Worm (Caenorhabditis elegans) whole organism, L2 larva: ENCODE data around the gene oac-1.

Experiments
- R02D3.7 ChIP-seq: fragments of 150-350 bp; optimal IDR thresholded peaks from 2 replicates; lab custom pipeline; 2014; ENCODE audit warnings: missing biosample characterization, missing genetic modification characterization
- Y55F3AM.14 ChIP-seq: fragments of 200-800 bp; sonication (Bioruptor generic); optimal IDR thresholded peaks from 2 replicates; lab custom pipeline; 2018; ENCODE audit warnings: mild to moderate bottlenecking, missing genetic modification characterization, missing compliant biosample characterization
- ZK546.5 ChIP-seq: sonication (generic microtip); optimal IDR thresholded peaks from 2 replicates; lab custom pipeline; 2017; ENCODE audit warnings: missing biosample characterization, missing genetic modification characterization
- alr-1 ChIP-seq: fragments of 150-350 bp; optimal IDR thresholded peaks from 2 replicates; lab custom pipeline; 2014; ENCODE audit warnings: missing biosample characterization, missing genetic modification characterization
- ama-1 ChIP-seq: fragments of 150-350 bp; optimal IDR thresholded peaks from 2 replicates; lab custom pipeline; 2018; ENCODE audit warnings: inconsistent platforms
- blmp-1 ChIP-seq: sonication (generic microtip); optimal IDR thresholded peaks from 2 replicates; lab custom pipeline; 2017; ENCODE audit warnings: missing genetic modification characterization, mild to moderate bottlenecking, missing compliant biosample characterization, antibody characterized with exemption, moderate library complexity; ENCODE audit not compliant: insufficient read depth
- ceh-16 ChIP-seq: fragments of 150-350 bp; optimal IDR thresholded peaks from 2 replicates; lab custom pipeline; 2014; ENCODE audit warnings: missing biosample characterization, missing genetic modification characterization
- ceh-82 ChIP-seq: fragments of 150-350 bp; optimal IDR thresholded peaks from 2 replicates; lab custom pipeline; 2014; ENCODE audit warnings: missing biosample characterization, missing genetic modification characterization
- crh-2 ChIP-seq: sonication (generic microtip); optimal IDR thresholded peaks from 2 replicates; lab custom pipeline; 2017; ENCODE audit warnings: missing biosample characterization, missing genetic modification characterization
- egl-27 ChIP-seq: sonication (generic microtip); optimal IDR thresholded peaks from 3 replicates; lab custom pipeline; 2017; ENCODE audit warnings: missing biosample characterization, missing genetic modification reagents, missing genetic modification characterization
- elt-1 ChIP-seq: fragments of 150-350 bp; optimal IDR thresholded peaks from 2 replicates; lab custom pipeline; 2014; ENCODE audit warnings: missing biosample characterization, missing genetic modification characterization
- elt-3 ChIP-seq: sonication (generic microtip); optimal IDR thresholded peaks from 2 replicates; lab custom pipeline; 2017; ENCODE audit warnings: missing biosample characterization, missing genetic modification characterization
- fos-1 ChIP-seq: fragments of 150-350 bp; optimal IDR thresholded peaks from 2 replicates; lab custom pipeline; 2014; ENCODE audit warnings: missing biosample characterization, missing genetic modification characterization
- gmeb-1 ChIP-seq: fragments of 150-350 bp; optimal IDR thresholded peaks from 2 replicates; lab custom pipeline; 2014; ENCODE audit warnings: missing biosample characterization, missing genetic modification characterization
- lin-11 ChIP-seq: fragments of 150-350 bp; sonication (generic microtip); optimal IDR thresholded peaks from 2 replicates; lab custom pipeline; 2014; ENCODE audit warnings: missing biosample characterization, missing genetic modification characterization, inconsistent platforms, mixed read lengths
- lin-13 ChIP-seq: fragments of 150-350 bp; optimal IDR thresholded peaks from 2 replicates; lab custom pipeline; 2014; ENCODE audit warnings: missing biosample characterization, missing genetic modification reagents, missing genetic modification characterization
- lsy-2 ChIP-seq, 2 experiments: fragments of 150-350 bp in 1 of 2; sonication (generic microtip) in 1 of 2; optimal IDR thresholded peaks; 2 replicates each; lab custom pipeline; 2014 to 2017; ENCODE audit warnings: missing biosample characterization in 2 of 2, missing genetic modification characterization in 2 of 2
- mbf-1 ChIP-seq: sonication (generic microtip); optimal IDR thresholded peaks from 2 replicates; lab custom pipeline; 2017; ENCODE audit warnings: missing biosample characterization, missing genetic modification characterization
- mdl-1 ChIP-seq, 2 experiments: fragments of 150-350 bp in 1 of 2; sonication (generic microtip) in 1 of 2; optimal IDR thresholded peaks; 2 replicates each; lab custom pipeline; 2017; ENCODE audit warnings: missing biosample characterization in 2 of 2, missing genetic modification characterization in 2 of 2
- nhr-10 ChIP-seq: sonication (generic microtip); optimal IDR thresholded peaks from 2 replicates; lab custom pipeline; 2017; ENCODE audit warnings: missing biosample characterization, missing genetic modification characterization
- nhr-11 ChIP-seq: fragments of 150-350 bp; optimal IDR thresholded peaks from 2 replicates; lab custom pipeline; 2014; ENCODE audit warnings: missing biosample characterization, missing genetic modification characterization
- nhr-12 ChIP-seq: fragments of 150-350 bp; optimal IDR thresholded peaks from 2 replicates; lab custom pipeline; 2014; ENCODE audit warnings: missing biosample characterization, missing genetic modification characterization
- nhr-129 ChIP-seq: fragments of 150-350 bp; optimal IDR thresholded peaks from 2 replicates; lab custom pipeline; 2014; ENCODE audit warnings: missing biosample characterization, missing genetic modification characterization
- nhr-23 ChIP-seq: fragments of 150-350 bp; optimal IDR thresholded peaks from 2 replicates; lab custom pipeline; 2014; ENCODE audit warnings: missing biosample characterization, missing genetic modification reagents, missing genetic modification characterization
- nhr-77 ChIP-seq: fragments of 150-350 bp; optimal IDR thresholded peaks from 2 replicates; lab custom pipeline; 2014; ENCODE audit warnings: missing biosample characterization, missing genetic modification characterization
- sem-4 ChIP-seq: fragments of 150-350 bp; optimal IDR thresholded peaks from 2 replicates; lab custom pipeline; 2014; ENCODE audit warnings: missing biosample characterization, missing genetic modification reagents, missing genetic modification characterization
- skn-1 ChIP-seq: sonication (generic microtip); optimal IDR thresholded peaks from 2 replicates; lab custom pipeline; 2017; ENCODE audit warnings: missing biosample characterization, missing genetic modification characterization
- sma-9 ChIP-seq, 2 experiments: fragments of 150-350 bp in 1 of 2; sonication (generic microtip) in 1 of 2; optimal IDR thresholded peaks; 2 replicates each; lab custom pipeline; 2014 to 2016; ENCODE audit warnings: missing genetic modification characterization in 2 of 2, mild to moderate bottlenecking in 1 of 2, missing biosample characterization in 1 of 2, missing compliant biosample characterization in 1 of 2, missing genetic modification reagents in 1 of 2, moderate library complexity in 1 of 2
- snpc-4 ChIP-seq: fragments of 150-350 bp; optimal IDR thresholded peaks from 2 replicates; lab custom pipeline; 2014; ENCODE audit warnings: missing biosample characterization, missing genetic modification characterization
- unc-39 ChIP-seq: fragments of 150-350 bp; optimal IDR thresholded peaks from 2 replicates; lab custom pipeline; 2014; ENCODE audit warnings: missing biosample characterization, missing genetic modification characterization
- unc-55 ChIP-seq: fragments of 150-350 bp; sonication (generic microtip); optimal IDR thresholded peaks from 3 replicates; lab custom pipeline; 2014; ENCODE audit warnings: missing biosample characterization, missing genetic modification reagents, missing genetic modification characterization
- zag-1 ChIP-seq: fragments of 150-350 bp; optimal IDR thresholded peaks from 2 replicates; lab custom pipeline; 2014; ENCODE audit warnings: missing biosample characterization, missing genetic modification characterization
- ztf-1 ChIP-seq: fragments of 200-800 bp; sonication (Bioruptor generic); conservative IDR thresholded peaks from 2 replicates; pipeline ENCODE4 v1.3.6; 2022; ENCODE audit warnings: missing genetic modification characterization, missing compliant biosample characterization
- ztf-11 ChIP-seq: sonication (generic microtip); optimal IDR thresholded peaks from 2 replicates; lab custom pipeline; 2017; ENCODE audit warnings: missing biosample characterization, missing genetic modification characterization
- ztf-4 ChIP-seq: fragments of 150-350 bp; optimal IDR thresholded peaks from 2 replicates; lab custom pipeline; 2014; ENCODE audit warnings: missing biosample characterization, missing genetic modification characterization

oac-1 gene

ce11 chrV:19546673-19547072, 9.1 kb downstream of the oac-1 start:
- TF ChIP-seq Y55F3AM.14 (GFP tag; lab: Kevin White, UChicago) (no peak), nhr-77 (tag; lab: Kevin White, UChicago) (no peak), sem-4 (tag; lab: Kevin White, UChicago) (no peak)
- TF ChIP-seq, all 48 proteins: peak for 0

DNA sequence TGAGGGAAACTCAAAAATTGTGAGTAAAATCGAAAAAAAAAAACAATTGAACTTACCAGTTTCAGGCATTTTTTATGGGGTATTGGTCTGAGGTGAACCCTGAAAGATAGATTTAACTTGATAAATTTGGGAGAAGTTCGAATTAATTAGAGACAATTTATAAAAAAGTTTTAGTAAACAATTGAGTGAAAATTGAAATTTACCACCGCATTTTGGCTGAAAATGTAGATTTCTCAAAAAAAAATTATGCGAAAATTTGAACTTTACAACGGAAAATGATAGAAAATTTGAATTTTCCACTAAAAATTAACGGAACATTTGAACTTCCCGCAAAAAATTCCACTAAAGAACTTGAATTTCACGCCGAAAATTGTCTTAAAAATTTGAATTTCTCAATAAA, 9.7 kb downstream of the oac-1 start, which contains the start of gene Y43F8B.1:
Gene Y43F8B.1, minus strand, starts transcription at position 101 of the 400 bp plus-strand sequence.
- TF ChIP-seq fos-1 (no peak), ama-1 (lab: Kevin White, UChicago) (no peak), gmeb-1 (tag; lab: Kevin White, UChicago) (no peak), ztf-4 (tag; lab: Kevin White, UChicago) (no peak), ceh-82 (no peak), R02D3.7 (tag; lab: Kevin White, UChicago) (no peak), blmp-1 (tag; lab: Kevin White, UChicago) (no peak), unc-55 (GFP tag; lab: Kevin White, UChicago) (no peak), nhr-129 (no peak)

DNA sequence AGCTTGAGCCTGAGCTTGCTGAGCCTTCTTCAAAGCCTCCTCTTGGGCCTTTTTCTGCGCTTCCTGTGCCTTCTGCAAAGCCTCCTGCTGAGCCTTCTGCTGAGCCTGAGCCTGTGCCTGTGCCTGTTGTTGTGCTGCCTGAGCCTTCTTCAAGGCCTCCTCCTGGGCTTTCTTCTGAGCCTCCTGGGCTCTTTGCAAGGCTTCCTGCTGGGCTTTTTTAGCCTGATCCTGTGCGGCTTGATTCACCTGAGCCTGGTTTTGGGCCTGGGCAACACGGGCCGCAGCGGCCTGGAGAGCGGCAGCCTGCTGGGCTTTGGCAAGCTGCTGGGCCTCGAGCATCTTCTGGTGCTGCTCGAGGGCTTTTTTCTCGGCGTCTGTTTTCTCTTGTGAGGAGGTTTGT, 10.7 kb downstream of the oac-1 start:
- no peak for TF ChIP-seq Y55F3AM.14 (GFP tag; lab: Kevin White, UChicago)
- no peak for TF ChIP-seq nhr-77 (tag; lab: Kevin White, UChicago)
- no peak for TF ChIP-seq ZK546.5 (tag; lab: Kevin White, UChicago)
- TF ChIP-seq mbf-1 (tag; lab: Kevin White, UChicago): no peak
- no peak for TF ChIP-seq snpc-4 (tag; lab: Kevin White, UChicago)
- no peak for TF ChIP-seq blmp-1 (tag; lab: Kevin White, UChicago)
- no peak for TF ChIP-seq skn-1 (tag; lab: Kevin White, UChicago)
- TF ChIP-seq nhr-11 (tag; lab: Kevin White, UChicago): no peak
- no peak for TF ChIP-seq egl-27
- no peak for TF ChIP-seq elt-1 (tag; lab: Kevin White, UChicago)
- no peak for TF ChIP-seq lin-13
- no peak for TF ChIP-seq lin-11 (tag; lab: Kevin White, UChicago)
- TF ChIP-seq lsy-2 (tag; optimal IDR thresholded peaks at IDR 0.05; lab: Kevin White, UChicago): no peak
- no peak for TF ChIP-seq ztf-11 (tag; lab: Kevin White, UChicago)
- TF ChIP-seq ztf-1 (GFP tag; lab: Robert Waterston, UW): no peak
- TF ChIP-seq alr-1: no peak
- TF ChIP-seq sma-9 (GFP tag; optimal IDR thresholded peaks at IDR 0.05; lab: Kevin White, UChicago): no peak
- TF ChIP-seq sma-9 (tag; optimal IDR thresholded peaks at IDR 0.05; lab: Kevin White, UChicago): no peak
- TF ChIP-seq nhr-12: no peak
- TF ChIP-seq crh-2 (tag; lab: Kevin White, UChicago): no peak

- TF ChIP-seq crh-2 (tag; lab: Kevin White, UChicago) (no peak), ceh-82 (no peak), nhr-10 (tag; lab: Kevin White, UChicago) (no peak), Y55F3AM.14 (GFP tag; lab: Kevin White, UChicago) (no peak), sma-9 (GFP tag; optimal IDR thresholded peaks at IDR 0.05; lab: Kevin White, UChicago) (no peak), sma-9 (tag; optimal IDR thresholded peaks at IDR 0.05; lab: Kevin White, UChicago) (no peak), ceh-16 (tag; lab: Kevin White, UChicago) (no peak), snpc-4 (tag; lab: Kevin White, UChicago) (no peak), unc-39 (tag; lab: Kevin White, UChicago) (no peak), nhr-129 (no peak)
Observed at ce11 chrV:19543509-19543908, 12.3 kb downstream of the oac-1 start.

DNA sequence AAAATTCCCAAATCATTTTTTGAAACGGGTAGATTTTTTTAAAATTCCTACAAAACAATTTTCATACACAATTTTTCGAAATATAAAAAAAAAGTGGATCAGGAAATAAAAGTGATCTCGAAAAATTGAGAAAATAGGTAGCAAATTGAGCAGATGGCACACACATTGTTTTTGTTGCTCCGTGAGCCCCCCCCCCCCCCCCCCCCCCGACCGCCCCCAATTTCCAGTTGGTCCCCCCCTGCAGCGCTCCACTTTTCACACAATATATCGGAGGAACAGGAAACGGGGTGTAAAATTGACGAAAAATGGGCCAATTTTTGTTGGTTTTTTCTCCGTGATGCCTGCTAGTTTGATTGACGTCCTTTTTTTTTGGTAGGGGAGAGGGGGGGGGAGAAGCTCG, 14.9 kb downstream of the oac-1 start:
- TF ChIP-seq ztf-4 (tag; lab: Kevin White, UChicago) (no peak), mdl-1 (tag; optimal IDR thresholded peaks at IDR 0.05; lab: Kevin White, UChicago) (no peak), nhr-23 (no peak), sma-9 (GFP tag; optimal IDR thresholded peaks at IDR 0.05; lab: Kevin White, UChicago) (no peak), sma-9 (tag; optimal IDR thresholded peaks at IDR 0.05; lab: Kevin White, UChicago) (no peak), nhr-11 (tag; lab: Kevin White, UChicago) (no peak), zag-1 (tag; lab: Kevin White, UChicago) (no peak), lsy-2 (tag; optimal IDR thresholded peaks at IDR 0.05; lab: Kevin White, UChicago) (no peak), elt-3 (tag; lab: Kevin White, UChicago) (no peak), unc-55 (GFP tag; lab: Kevin White, UChicago) (no peak)
